Fruit fly (Drosophila melanogaster) whole organism, wandering third instar larva: ENCODE measurements around the gene CG45075.

Experiments
- GATAd ChIP-seq: sonication (Bioruptor generic); optimal IDR thresholded peaks from 2 replicates; lab custom pipeline; 2016; ENCODE audit warnings: missing biosample characterization, missing genetic modification characterization
- brk ChIP-seq: fragments of 200-800 bp; sonication (Bioruptor generic); optimal IDR thresholded peaks from 2 replicates; lab custom pipeline; 2016; ENCODE audit warnings: missing biosample characterization, mild to moderate bottlenecking, missing genetic modification characterization
- dsf ChIP-seq: sonication (Bioruptor generic); optimal IDR thresholded peaks from 2 replicates; lab custom pipeline; 2016; ENCODE audit warnings: missing biosample characterization, missing genetic modification characterization, borderline replicate concordance
- psq ChIP-seq: fragments of 200-800 bp; sonication (Bioruptor generic); optimal IDR thresholded peaks from 3 replicates; lab custom pipeline; 2017; ENCODE audit warnings: missing biosample characterization, mild to moderate bottlenecking, missing genetic modification characterization, moderate library complexity

DNA sequence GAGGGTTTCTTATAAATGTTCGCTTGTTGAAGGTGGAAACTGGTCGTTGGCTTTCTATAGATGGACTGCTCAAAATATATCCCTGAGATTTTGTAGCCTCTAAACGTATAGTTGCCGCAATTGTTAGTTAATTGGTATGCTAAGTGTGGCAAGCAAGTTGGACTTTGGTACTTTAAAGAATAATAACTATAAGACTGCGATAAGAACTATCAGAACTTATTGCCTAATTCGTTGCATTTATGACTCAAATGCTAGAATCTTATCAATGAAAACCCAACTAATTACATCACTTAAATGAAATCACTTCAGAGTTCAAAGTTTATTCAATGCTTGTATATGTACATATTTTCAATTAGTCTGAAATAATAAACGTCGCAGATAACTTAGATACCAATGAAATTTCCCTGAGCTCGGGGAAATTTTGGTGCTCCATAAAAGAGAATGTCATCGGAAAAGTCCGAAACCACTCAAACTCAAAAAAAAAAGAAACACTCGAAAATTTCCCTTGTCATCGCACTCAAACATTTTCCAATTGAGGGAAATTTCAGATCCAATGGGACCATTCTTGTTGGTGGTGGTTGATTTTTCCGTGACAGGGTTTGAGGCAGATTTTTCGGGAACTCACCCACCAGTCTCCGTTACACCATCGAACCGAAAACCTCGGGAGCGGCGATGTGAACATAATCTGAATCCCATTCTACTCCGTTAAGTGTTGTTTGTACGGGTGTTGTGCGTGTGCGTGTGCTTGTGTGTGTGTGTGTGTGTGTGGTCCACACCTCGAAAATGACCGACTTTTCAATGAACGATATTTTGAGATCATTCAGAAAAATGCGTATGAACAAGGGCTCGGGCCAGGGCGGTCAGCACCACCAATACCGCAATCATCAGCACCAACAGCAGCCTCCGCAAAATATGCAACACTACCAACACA is at the start of gene CG45075:
- no peak for TF ChIP-seq GATAd (GFP tag; lab: Kevin White, UChicago)
- TF ChIP-seq dsf (GFP tag; lab: Kevin White, UChicago) = no peak
- TF ChIP-seq brk (GFP tag; lab: Kevin White, UChicago) = no peak
- no peak for TF ChIP-seq psq
